Fruit fly (Drosophila melanogaster): ENCODE measurements around the gene CG8031.

Gene CG8031

dm6 chr3R:13010905-13011620 is at the start of gene CG8031:
CG8031 (minus strand) TSS chr3R:13011310.
- no peak for TF ChIP-seq CG8478 (optimal IDR thresholded peaks at IDR 0.05)

DNA sequence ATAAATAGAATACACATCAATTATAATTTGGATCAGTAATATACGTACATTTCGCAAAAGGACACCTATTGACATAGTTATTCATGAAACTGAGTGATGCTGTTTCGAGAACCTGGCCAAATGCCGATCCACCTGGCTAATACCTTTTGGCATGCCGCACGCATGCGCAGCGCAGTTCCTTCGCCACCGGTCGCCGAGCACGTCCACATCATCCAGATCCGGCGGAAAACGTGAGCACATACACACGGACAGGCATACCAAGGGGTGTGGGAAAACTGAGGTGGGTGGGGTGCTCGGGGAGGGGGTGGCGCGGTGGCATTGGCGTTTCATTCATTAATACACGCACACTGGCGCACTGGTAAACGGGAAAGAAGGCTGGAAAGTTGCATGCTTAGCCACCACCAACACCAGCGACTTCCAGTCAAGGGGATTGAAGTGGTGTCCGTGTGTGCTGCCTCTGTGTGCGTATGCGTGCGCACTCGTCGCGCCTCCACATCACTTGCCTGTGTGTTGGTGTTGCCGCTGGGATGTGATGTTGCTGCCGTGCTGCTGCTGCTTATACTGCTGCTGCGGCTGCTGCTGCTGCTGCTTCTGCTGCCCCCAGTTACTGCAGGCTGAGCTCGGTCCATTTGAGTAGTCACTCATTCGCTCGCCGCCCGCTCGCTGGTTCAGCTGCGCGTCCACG is 46.2 kb upstream of the CG8031 start, which contains the start of gene sim:
Gene sim, plus strand, starts transcription at position 635 of the 685 bp plus-strand sequence.
- TF ChIP-seq CG8478 (optimal IDR thresholded peaks at IDR 0.05) (no peak), CTCF (optimal IDR thresholded peaks at IDR 0.05) (no peak)

- TF ChIP-seq CG8478 (optimal IDR thresholded peaks at IDR 0.05): no peak
- no peak for TF ChIP-seq CTCF (optimal IDR thresholded peaks at IDR 0.05)
Measured at dm6 chr3R:13056553-13056952, 45.4 kb upstream of the CG8031 start.

DNA sequence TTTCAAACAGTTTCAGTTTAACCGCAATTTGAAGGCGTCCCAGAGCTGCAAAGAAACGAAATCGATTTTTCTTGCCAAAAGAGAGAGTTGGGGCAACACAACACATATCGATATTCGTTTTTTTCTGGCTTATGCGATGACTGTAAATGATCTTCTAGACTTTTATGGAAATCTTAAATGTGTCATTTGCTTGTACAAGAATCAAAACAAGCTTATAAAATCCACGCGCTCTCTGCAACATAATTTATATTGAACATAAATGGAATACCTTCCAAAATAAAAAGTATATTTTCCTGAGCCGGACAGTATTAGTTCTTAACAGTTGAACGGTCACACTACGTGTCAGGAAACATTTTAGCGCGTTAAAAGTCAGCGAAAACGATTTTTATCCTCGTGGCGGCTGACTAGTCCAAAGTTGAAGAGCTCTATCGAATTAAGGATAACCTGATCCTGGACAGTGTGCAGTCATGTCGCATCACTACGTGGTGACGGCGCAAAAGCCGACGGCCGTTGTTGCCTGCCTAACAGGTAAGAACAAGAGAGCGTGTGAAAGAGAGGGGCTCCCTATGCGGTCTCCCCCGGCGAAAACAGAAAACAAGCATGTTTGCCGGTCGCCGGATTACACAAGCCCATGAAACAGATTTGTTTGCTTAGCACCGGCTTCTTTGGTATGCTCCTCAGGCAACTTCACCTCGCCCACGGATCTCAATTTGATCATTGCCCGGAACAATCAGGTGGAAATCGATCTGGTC is 41.0 kb upstream of the CG8031 start, which contains the start of gene pic:
Gene pic, plus strand, starts transcription at position 304 of the 752 bp plus-strand sequence.
- TF ChIP-seq CTCF (optimal IDR thresholded peaks at IDR 0.05): no peak

- TF ChIP-seq CG8478 (optimal IDR thresholded peaks at IDR 0.05) (no peak), CTCF (optimal IDR thresholded peaks at IDR 0.05) (no peak)
Measured at dm6 chr3R:13051298-13051723, 40.2 kb upstream of the CG8031 start, which contains the start of gene CG7966. CG7966 (minus strand) TSS chr3R:13051453.

DNA sequence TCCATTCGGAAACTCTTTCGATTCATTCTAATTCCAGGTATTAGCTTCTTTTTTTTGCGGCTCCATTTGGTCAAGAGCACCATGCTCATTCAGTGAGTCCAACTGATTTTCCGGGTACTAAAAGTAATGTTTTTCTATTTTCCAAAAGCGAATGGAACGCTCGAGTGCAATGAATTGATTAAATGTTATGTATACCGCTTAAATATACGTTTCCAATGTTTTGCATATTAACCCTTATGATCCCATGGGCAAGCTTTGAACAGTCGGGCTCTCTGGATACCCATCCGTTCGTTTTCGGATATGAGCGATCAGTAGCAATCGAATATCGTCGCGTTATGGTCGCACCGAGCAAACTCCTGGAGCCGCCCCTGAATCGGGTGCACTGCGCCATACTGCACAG is 36.3 kb upstream of the CG8031 start, which contains the start of gene CG31157:
Gene CG31157, plus strand, starts transcription at position 301 of the 400 bp plus-strand sequence.
- no peak for TF ChIP-seq CTCF (optimal IDR thresholded peaks at IDR 0.05)
- no peak for TF ChIP-seq CG8478 (optimal IDR thresholded peaks at IDR 0.05)

- TF ChIP-seq CG8478 (optimal IDR thresholded peaks at IDR 0.05): no peak
- no peak for TF ChIP-seq CTCF (optimal IDR thresholded peaks at IDR 0.05)
Measured at dm6 chr3R:13044459-13044858, 33.3 kb upstream of the CG8031 start, which contains the start of gene Hsc70-2. Hsc70-2 (plus strand) TSS chr3R:13044759.

dm6 chr3R:13043857-13044256 is 32.7 kb upstream of the CG8031 start, which contains the start of gene CG45122:
CG45122 (plus strand) TSS chr3R:13044157.
- TF ChIP-seq CG8478 (optimal IDR thresholded peaks at IDR 0.05): no peak
- TF ChIP-seq CTCF (optimal IDR thresholded peaks at IDR 0.05): no peak

DNA sequence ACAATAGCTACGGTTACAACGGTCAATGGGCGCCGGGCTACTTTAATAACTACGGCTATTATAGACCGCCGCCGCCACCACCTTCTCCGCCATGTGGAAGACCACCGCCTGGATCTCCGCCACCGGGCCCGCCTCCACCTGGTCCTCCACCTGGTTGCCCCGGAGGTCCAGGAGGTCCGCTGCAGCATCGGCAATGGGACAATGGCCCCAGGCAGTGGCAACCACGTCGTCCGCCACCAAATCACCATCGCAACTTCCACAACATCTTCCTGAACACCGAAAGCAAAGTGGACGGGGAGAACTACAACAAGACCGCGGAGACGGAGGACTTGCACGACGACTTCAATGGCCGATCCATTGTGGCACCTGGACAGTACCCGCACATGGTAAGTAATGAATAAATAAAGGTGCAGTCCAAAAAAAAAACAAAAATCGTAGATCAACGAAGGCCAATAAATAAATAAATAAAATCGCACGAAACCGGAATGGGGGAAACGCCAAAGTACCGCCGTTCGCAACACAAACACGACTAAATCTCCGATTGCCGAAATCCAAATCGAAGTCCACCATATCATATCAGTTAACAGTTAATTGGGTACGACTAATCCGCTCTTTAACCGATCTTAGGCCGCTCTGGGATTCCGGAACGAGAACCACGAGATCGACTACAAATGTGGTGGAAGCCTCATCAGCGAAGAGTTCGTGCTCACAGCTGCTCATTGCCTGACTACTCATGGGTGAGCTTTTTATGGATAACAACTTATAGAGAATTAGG is 31.3 kb upstream of the CG8031 start, which contains the start of gene snk:
Gene snk, minus strand, starts transcription at position 513 of the 775 bp plus-strand sequence.
- TF ChIP-seq CTCF (optimal IDR thresholded peaks at IDR 0.05) (no peak), CG8478 (optimal IDR thresholded peaks at IDR 0.05) (no peak)

- no peak for TF ChIP-seq CTCF (optimal IDR thresholded peaks at IDR 0.05)
- TF ChIP-seq CG8478 (optimal IDR thresholded peaks at IDR 0.05): no peak
Measured at dm6 chr3R:13041750-13042149, 30.6 kb upstream of the CG8031 start, which contains the start of gene CG11670. CG11670 (plus strand) TSS chr3R:13042050.

dm6 chr3R:13039037-13039583 is 28.0 kb upstream of the CG8031 start:
- TF ChIP-seq CG8478 (optimal IDR thresholded peaks at IDR 0.05) (no peak), CTCF (optimal IDR thresholded peaks at IDR 0.05) (no peak)

DNA sequence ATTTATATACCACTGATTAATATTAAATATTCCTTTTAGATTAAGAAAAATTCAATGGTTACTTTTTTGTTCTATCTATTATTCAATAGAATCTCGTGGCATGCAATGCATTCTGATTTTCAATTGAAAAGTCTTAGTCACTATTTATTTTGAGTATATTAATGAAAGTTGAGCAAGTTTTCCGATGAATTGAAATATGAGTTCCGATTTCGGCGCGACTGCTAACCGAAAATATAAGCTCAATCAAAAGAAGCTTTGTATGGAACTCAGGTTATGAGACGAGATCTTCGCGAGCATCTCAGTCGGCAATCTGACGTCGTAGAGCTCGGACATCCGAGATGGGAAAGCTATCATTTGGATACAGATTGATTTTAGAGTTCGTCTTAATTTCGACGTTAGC is 27.0 kb upstream of the CG8031 start, which contains the start of gene CG11668:
Gene CG11668, plus strand, starts transcription at position 301 of the 400 bp plus-strand sequence.
- TF ChIP-seq CG8478 (optimal IDR thresholded peaks at IDR 0.05): no peak
- no peak for TF ChIP-seq CTCF (optimal IDR thresholded peaks at IDR 0.05)

dm6 chr3R:13036064-13036463 is 25.0 kb upstream of the CG8031 start:
- TF ChIP-seq CTCF (optimal IDR thresholded peaks at IDR 0.05) (no peak), CG8478 (optimal IDR thresholded peaks at IDR 0.05) (no peak)

DNA sequence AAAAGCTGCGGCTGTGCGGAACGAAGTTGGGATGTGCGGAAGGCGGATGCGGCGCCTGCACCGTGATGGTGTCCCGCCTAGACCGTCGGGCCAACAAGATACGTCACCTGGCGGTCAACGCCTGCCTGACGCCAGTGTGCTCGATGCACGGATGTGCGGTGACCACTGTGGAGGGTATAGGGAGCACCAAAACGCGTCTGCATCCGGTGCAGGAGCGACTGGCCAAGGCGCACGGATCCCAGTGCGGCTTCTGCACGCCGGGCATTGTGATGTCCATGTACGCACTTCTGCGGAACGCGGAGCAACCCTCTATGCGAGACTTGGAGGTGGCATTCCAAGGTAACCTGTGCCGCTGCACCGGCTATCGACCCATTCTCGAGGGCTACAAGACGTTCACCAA is 22.6 kb upstream of the CG8031 start:
- TF ChIP-seq CG8478 (optimal IDR thresholded peaks at IDR 0.05): no peak
- TF ChIP-seq CTCF (optimal IDR thresholded peaks at IDR 0.05): no peak

Data from S2 (cell line).